Fruit fly (Drosophila melanogaster): ENCODE data around the gene Rh7.

Rh7 gene

DNA sequence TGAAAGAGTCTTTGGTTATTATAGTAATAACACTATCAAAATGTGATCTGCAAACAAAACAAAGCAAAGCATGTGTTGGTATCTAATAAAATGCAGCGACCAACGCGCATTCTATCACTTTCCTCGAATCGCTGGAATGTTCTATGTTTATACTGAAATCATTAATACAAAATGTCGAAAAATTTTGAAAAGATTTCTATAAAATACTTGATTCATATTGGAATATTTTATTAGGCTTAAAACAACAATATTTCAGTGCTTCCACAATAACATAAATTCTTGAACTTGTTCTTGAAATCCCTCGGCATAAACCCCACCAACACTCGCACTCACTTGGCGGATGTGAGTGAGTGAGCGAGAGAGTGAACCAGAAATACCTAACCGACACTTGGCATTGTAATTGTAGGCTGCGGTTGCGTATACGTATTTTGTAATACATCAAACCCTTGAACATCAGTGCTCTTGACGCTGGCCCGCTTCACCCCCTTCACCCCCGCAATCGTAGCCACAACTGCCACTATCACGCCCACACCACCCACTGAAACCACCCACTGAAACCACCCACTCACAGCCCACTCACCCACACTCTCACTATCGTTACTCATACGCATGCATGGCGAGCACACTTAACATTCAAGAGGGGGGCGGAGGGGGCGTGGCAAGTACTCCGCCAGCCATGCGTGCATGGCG lies 47.8 kb upstream of the Rh7 start (continued):
- TF ChIP-seq vnd (GFP tag; IDR thresholded peaks at IDR 0.05; ENCODE audit: partially characterized antibody) (no peak; the same call in 2 of the 3 replicates), CG42726 (GFP tag; IDR thresholded peaks at IDR 0.05; ENCODE audit: partially characterized antibody) (no peak), bab2 (GFP tag; optimal IDR thresholded peaks at IDR 0.05) (no peak), yki (optimal IDR thresholded peaks at IDR 0.05) (no peak), CoRest (tag; optimal IDR thresholded peaks at IDR 0.05) (peak; percentile 28), kni (GFP tag; optimal IDR thresholded peaks at IDR 0.05) (no peak), CG6791 (GFP tag; IDR thresholded peaks at IDR 0.05; ENCODE audit: partially characterized antibody) (no peak), CG14667 (GFP tag; IDR thresholded peaks at IDR 0.05) (no peak), CG12769 (tag; optimal IDR thresholded peaks at IDR 0.05) (no peak), ato (GFP tag; IDR thresholded peaks at IDR 0.05; ENCODE audit: partially characterized antibody) (no peak), mld (GFP tag; IDR thresholded peaks at IDR 0.05; ENCODE audit: partially characterized antibody) (no peak), CG4707 (GFP tag; optimal IDR thresholded peaks at IDR 0.05) (no peak), CG2116 (GFP tag; optimal IDR thresholded peaks at IDR 0.05) (no peak), CG10565 (GFP tag; optimal IDR thresholded peaks at IDR 0.05) (no peak), klu (GFP tag; IDR thresholded peaks at IDR 0.05) (no peak), CG2129 (GFP tag; IDR thresholded peaks at IDR 0.05; ENCODE audit: partially characterized antibody) (no peak), Meics (GFP tag; optimal IDR thresholded peaks at IDR 0.05) (no peak), Hmr (GFP tag; optimal IDR thresholded peaks at IDR 0.05) (peak; percentile 46), CG5180 (GFP tag; optimal IDR thresholded peaks at IDR 0.05) (peak; percentile 11), CG7556 (GFP tag; optimal IDR thresholded peaks at IDR 0.05) (no peak), wek (GFP tag; optimal IDR thresholded peaks at IDR 0.05) (no peak), seq (GFP tag; IDR thresholded peaks at IDR 0.05) (0 out of 2 replicates have a peak, but pooled peaks have one; percentile 7), CG31388 (GFP tag; optimal IDR thresholded peaks at IDR 0.05) (no peak), al (GFP tag; IDR thresholded peaks at IDR 0.05) (no peak), CG4820 (GFP tag; optimal IDR thresholded peaks at IDR 0.05) (peak; percentile 81), Kr (GFP tag; optimal IDR thresholded peaks at IDR 0.05) (no peak), CG12155 (GFP tag; optimal IDR thresholded peaks at IDR 0.05) (no peak), Doc3 (GFP tag; IDR thresholded peaks at IDR 0.05; ENCODE audit: partially characterized antibody) (no peak), Bgb (GFP tag; IDR thresholded peaks at IDR 0.05; ENCODE audit: partially characterized antibody) (peak; percentile 20; the same call in 1 of the 2 replicates), caup (GFP tag; optimal IDR thresholded peaks at IDR 0.05; ENCODE audit: severe bottlenecking) (peak; percentile 12), CG17912 (GFP tag; optimal IDR thresholded peaks at IDR 0.05) (no peak), Myb (GFP tag; optimal IDR thresholded peaks at IDR 0.05) (no peak), CG11247 (GFP tag; IDR thresholded peaks at IDR 0.05) (0 out of 2 replicates have a peak, but pooled peaks have one; percentile 31)

DNA sequence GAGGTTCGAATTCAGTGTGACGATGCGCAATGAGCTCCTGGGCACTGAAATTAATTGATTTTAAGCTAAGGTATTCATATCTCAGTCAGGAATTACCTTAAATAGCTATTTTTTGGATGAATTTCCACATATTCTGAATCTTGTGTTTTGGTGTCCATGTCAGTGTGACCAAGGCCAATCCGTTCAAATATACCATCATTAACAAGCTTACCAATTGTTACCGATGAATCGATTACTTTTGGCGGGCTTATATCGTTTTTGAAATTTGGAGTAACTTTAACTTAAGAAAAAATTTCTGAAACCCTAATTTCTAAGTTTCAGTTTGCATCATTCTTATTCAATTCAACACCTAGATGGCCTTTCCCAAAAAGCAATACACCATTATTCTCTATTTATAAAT lies 30.6 kb upstream of the Rh7 start, which contains the start of gene Tsen54:
Gene Tsen54, minus strand, starts transcription at position 175 of the 400 bp plus-strand sequence.
- no peak for TF ChIP-seq exex (tag; optimal IDR thresholded peaks at IDR 0.05)
- TF ChIP-seq mld (GFP tag; IDR thresholded peaks at IDR 0.05; ENCODE audit: partially characterized antibody): no peak
- TF ChIP-seq al (GFP tag; IDR thresholded peaks at IDR 0.05): no peak
- TF ChIP-seq CG6175 (GFP tag; IDR thresholded peaks at IDR 0.05): no peak
- no peak for TF ChIP-seq pb (GFP tag; optimal IDR thresholded peaks at IDR 0.05)
- no peak for TF ChIP-seq CG30431 (GFP tag; optimal IDR thresholded peaks at IDR 0.05)
- no peak for TF ChIP-seq Hr51 (GFP tag; optimal IDR thresholded peaks at IDR 0.05)
- TF ChIP-seq Nf-YA (GFP tag; IDR thresholded peaks at IDR 0.05): no peak
- TF ChIP-seq emc (GFP tag; optimal IDR thresholded peaks at IDR 0.05): no peak
- TF ChIP-seq fd102C (GFP tag; optimal IDR thresholded peaks at IDR 0.05): no peak
- peak; percentile 75; the same call in 1 of the 2 replicates for TF ChIP-seq amos (GFP tag; IDR thresholded peaks at IDR 0.05; ENCODE audit: partially characterized antibody)
- peak; percentile 27 for TF ChIP-seq scrt (GFP tag; optimal IDR thresholded peaks at IDR 0.05)
- TF ChIP-seq wek (GFP tag; optimal IDR thresholded peaks at IDR 0.05): no peak
- no peak for TF ChIP-seq Gsc (GFP tag; IDR thresholded peaks at IDR 0.05)
- no peak for TF ChIP-seq Xrp1 (GFP tag; IDR thresholded peaks at IDR 0.05)
- TF ChIP-seq ssp (GFP tag; IDR thresholded peaks at IDR 0.05): no peak
- no peak for TF ChIP-seq CG7372 (GFP tag; IDR thresholded peaks at IDR 0.05)
- peak; percentile 76 for TF ChIP-seq Bgb (GFP tag; IDR thresholded peaks at IDR 0.05; ENCODE audit: partially characterized antibody)
- no peak for TF ChIP-seq CG15269 (tag; optimal IDR thresholded peaks at IDR 0.05)
- TF ChIP-seq CG16813 (GFP tag; IDR thresholded peaks at IDR 0.05; ENCODE audit: partially characterized antibody): peak; percentile 59

All from whole organism, embryonic.